Worm (Caenorhabditis elegans) whole organism, mixed stage, embryonic: ENCODE results near the gene C09E7.10.

Experiments
- ceh-43 ChIP-seq: fragments of 200-800 bp; sonication (Bioruptor generic); optimal IDR thresholded peaks from 2 replicates; lab custom pipeline; 2018; ENCODE audit warnings: mild to moderate bottlenecking, missing genetic modification characterization, moderate library complexity, missing compliant biosample characterization
- elt-1 ChIP-seq: sonication (generic microtip); optimal IDR thresholded peaks from 2 replicates; lab custom pipeline; 2017; ENCODE audit warnings: missing genetic modification characterization, mild to moderate bottlenecking, missing compliant biosample characterization, antibody characterized with exemption, moderate library complexity, borderline replicate concordance; ENCODE audit not compliant: insufficient read depth
- elt-3 ChIP-seq: fragments of 150-350 bp; optimal IDR thresholded peaks from 2 replicates; lab custom pipeline; 2014; ENCODE audit warnings: missing biosample characterization, missing genetic modification characterization
- lin-13 ChIP-seq: fragments of 150-350 bp; optimal IDR thresholded peaks from 2 replicates; lab custom pipeline; 2014; ENCODE audit warnings: missing biosample characterization, missing genetic modification characterization
- mep-1 ChIP-seq: fragments of 150-350 bp; optimal IDR thresholded peaks from 2 replicates; lab custom pipeline; 2017; ENCODE audit warnings: missing biosample characterization, missing genetic modification reagents, missing genetic modification characterization, inconsistent platforms
- pha-4 ChIP-seq: fragments of 150-350 bp; optimal IDR thresholded peaks from 2 replicates; lab custom pipeline; 2018; ENCODE audit warnings: missing biosample characterization, missing genetic modification reagents, missing genetic modification characterization
- sem-2 ChIP-seq: fragments of 200-800 bp; sonication (Bioruptor generic); optimal IDR thresholded peaks from 2 replicates; lab custom pipeline; 2018; ENCODE audit warnings: mild to moderate bottlenecking, missing genetic modification characterization, missing compliant biosample characterization
- sptf-1 ChIP-seq: sonication (generic microtip); optimal IDR thresholded peaks from 2 replicates; lab custom pipeline; 2017; ENCODE audit warnings: mild to moderate bottlenecking, missing genetic modification characterization, moderate library complexity, missing compliant biosample characterization

- TF ChIP-seq elt-3 (tag; lab: Kevin White, UChicago) = no peak
- no peak for TF ChIP-seq sem-2 (GFP tag; lab: Kevin White, UChicago)
- TF ChIP-seq ceh-43 (GFP tag; lab: Kevin White, UChicago) = no peak
- no peak for TF ChIP-seq pha-4 (tag; lab: Kevin White, UChicago)
- no peak for TF ChIP-seq lin-13 (tag; lab: Kevin White, UChicago)
- TF ChIP-seq elt-1 = no peak
- no peak for TF ChIP-seq sptf-1 (tag; lab: Kevin White, UChicago)
- TF ChIP-seq mep-1 (tag; lab: Kevin White, UChicago) = no peak
Observed at ce11 chrIII:6500032-6500564, 19.8 kb downstream of the C09E7.10 start, which contains the start of gene F23F12.3.
